Fruit fly (Drosophila melanogaster) whole organism, embryonic: ENCODE measurements around the gene CG44005.
A peak's percentile ranks its signal among the peaks of the same experiment; 100 is the strongest.

Source experiments
- Bdp1 ChIP-seq: fragments of 200-800 bp; sonication (Bioruptor generic); optimal IDR thresholded peaks from 3 replicates; lab custom pipeline; 2016; ENCODE audit warnings: missing biosample characterization, missing genetic modification characterization
- CG10431 ChIP-seq: fragments of 200-800 bp; sonication (Bioruptor generic); optimal IDR thresholded peaks from 3 replicates; lab custom pipeline; 2018; ENCODE audit warnings: missing biosample characterization, mild to moderate bottlenecking, missing genetic modification characterization
- CG11456 ChIP-seq: fragments of 200-800 bp; sonication (Bioruptor generic); IDR thresholded peaks from 3 replicates; pipeline ENCODE4 v1.3.6; 2022; ENCODE audit warnings: missing biosample characterization, missing genetic modification characterization
- CG11723 ChIP-seq: fragments of 200-800 bp; sonication (Bioruptor generic); optimal IDR thresholded peaks from 2 replicates; lab custom pipeline; 2017; ENCODE audit warnings: missing biosample characterization, mild to moderate bottlenecking, missing genetic modification characterization
- CG12236 ChIP-seq: fragments of 200-800 bp; sonication (Bioruptor generic); optimal IDR thresholded peaks from 2 replicates; lab custom pipeline; 2016; ENCODE audit warnings: missing biosample characterization, missing genetic modification characterization
- CG12744 ChIP-seq: fragments of 200-800 bp; sonication (Bioruptor generic); optimal IDR thresholded peaks from 2 replicates; lab custom pipeline; 2016; ENCODE audit warnings: missing biosample characterization, missing genetic modification characterization
- CG13894 ChIP-seq: fragments of 200-800 bp; sonication (Bioruptor generic); optimal IDR thresholded peaks from 3 replicates; lab custom pipeline; 2018; ENCODE audit warnings: missing biosample characterization, mild to moderate bottlenecking, missing genetic modification characterization, moderate library complexity
- CG15011 ChIP-seq: fragments of 200-800 bp; sonication (Bioruptor generic); optimal IDR thresholded peaks from 3 replicates; lab custom pipeline; 2018; ENCODE audit warnings: missing biosample characterization, mild to moderate bottlenecking, missing genetic modification characterization
- CG15073 ChIP-seq: fragments of 200-800 bp; sonication (Bioruptor generic); optimal IDR thresholded peaks from 2 replicates; lab custom pipeline; 2016; ENCODE audit warnings: missing biosample characterization, missing genetic modification characterization
- CG1603 ChIP-seq: fragments of 200-800 bp; sonication (Bioruptor generic); optimal IDR thresholded peaks from 2 replicates; lab custom pipeline; 2019; ENCODE audit warnings: missing biosample characterization, mild to moderate bottlenecking, missing genetic modification characterization, moderate library complexity
- CG17328 ChIP-seq: fragments of 200-800 bp; sonication (Bioruptor generic); IDR thresholded peaks from 2 replicates; pipeline ENCODE4 v1.3.6; 2022; ENCODE audit warnings: missing biosample characterization, missing genetic modification characterization
- CG17568 ChIP-seq: fragments of 200-800 bp; sonication (Bioruptor generic); optimal IDR thresholded peaks from 2 replicates; lab custom pipeline; 2018; ENCODE audit warnings: missing biosample characterization, mild to moderate bottlenecking, missing genetic modification characterization, moderate library complexity
- CG18262 ChIP-seq: fragments of 200-800 bp; optimal IDR thresholded peaks from 3 replicates; lab custom pipeline; 2019; ENCODE audit warnings: missing biosample characterization, mild to moderate bottlenecking, missing genetic modification characterization, moderate library complexity
- CG32532 ChIP-seq: fragments of 200-800 bp; sonication (Bioruptor generic); IDR thresholded peaks from 2 replicates; pipeline ENCODE4 v1.3.6; 2022; ENCODE audit warnings: missing biosample characterization, missing genetic modification characterization
- CG34224 ChIP-seq: fragments of 200-800 bp; sonication (Bioruptor generic); IDR thresholded peaks from 3 replicates; pipeline ENCODE4 v1.3.6; 2022; ENCODE audit warnings: missing biosample characterization, missing genetic modification characterization; ENCODE audit not compliant: partially characterized antibody
- CG4617 ChIP-seq: fragments of 200-800 bp; sonication (Bioruptor generic); optimal IDR thresholded peaks from 3 replicates; lab custom pipeline; 2016; ENCODE audit warnings: missing biosample characterization, missing genetic modification characterization, borderline replicate concordance
- CG6254 ChIP-seq: fragments of 200-800 bp; sonication (Bioruptor generic); optimal IDR thresholded peaks from 3 replicates; lab custom pipeline; 2017; ENCODE audit warnings: mild to moderate bottlenecking, missing biosample characterization, missing genetic modification reagents, missing genetic modification characterization
- CG6654 ChIP-seq: fragments of 200-800 bp; sonication (Bioruptor generic); optimal IDR thresholded peaks from 2 replicates; lab custom pipeline; 2017; ENCODE audit warnings: missing biosample characterization, mild to moderate bottlenecking, missing genetic modification characterization
- CG6683 ChIP-seq: fragments of 200-800 bp; sonication (Bioruptor generic); optimal IDR thresholded peaks from 2 replicates; lab custom pipeline; 2017; ENCODE audit warnings: missing biosample characterization, mild to moderate bottlenecking, missing genetic modification characterization, missing genetic modification reagents
- CG7372 ChIP-seq: fragments of 200-800 bp; sonication (Bioruptor generic); IDR thresholded peaks from 2 replicates; pipeline ENCODE4 v1.3.6; 2022; ENCODE audit warnings: missing biosample characterization, missing genetic modification characterization
- CG8765 ChIP-seq: fragments of 200-800 bp; sonication (Bioruptor generic); IDR thresholded peaks from 2 replicates; pipeline ENCODE4 v1.3.6; 2022; ENCODE audit warnings: missing biosample characterization, missing genetic modification characterization
- CrebB ChIP-seq: fragments of 200-800 bp; sonication (Bioruptor generic); optimal IDR thresholded peaks from 3 replicates; lab custom pipeline; 2018; ENCODE audit warnings: missing biosample characterization, mild to moderate bottlenecking, missing genetic modification characterization
- Fer3 ChIP-seq: fragments of 200-800 bp; sonication (Bioruptor generic); optimal IDR thresholded peaks from 2 replicates; lab custom pipeline; 2018; ENCODE audit warnings: missing biosample characterization, mild to moderate bottlenecking, missing genetic modification characterization, moderate library complexity
- MBD-R2 ChIP-seq: fragments of 200-800 bp; sonication (Bioruptor generic); IDR thresholded peaks from 2 replicates; pipeline ENCODE4 v1.3.6; 2022; ENCODE audit warnings: missing biosample characterization, missing genetic modification characterization
- NC2α ChIP-seq: fragments of 200-800 bp; sonication (Bioruptor generic); optimal IDR thresholded peaks from 2 replicates; lab custom pipeline; 2016; ENCODE audit warnings: missing biosample characterization, missing genetic modification characterization
- Opbp ChIP-seq: fragments of 200-800 bp; sonication (Bioruptor generic); IDR thresholded peaks from 3 replicates; pipeline ENCODE4 v1.3.6; 2022; ENCODE audit warnings: missing biosample characterization, missing genetic modification characterization; ENCODE audit not compliant: partially characterized antibody
- Optix ChIP-seq: fragments of 200-800 bp; sonication (Bioruptor generic); IDR thresholded peaks from 3 replicates; pipeline ENCODE4 v1.3.6; 2022; ENCODE audit warnings: missing biosample characterization, missing genetic modification characterization
- Rfx ChIP-seq: fragments of 200-800 bp; sonication (Bioruptor generic); IDR thresholded peaks from 2 replicates; pipeline ENCODE4 v1.3.6; 2022; ENCODE audit warnings: missing biosample characterization, missing genetic modification characterization
- Spps ChIP-seq: fragments of 200-800 bp; sonication (Bioruptor generic); optimal IDR thresholded peaks from 2 replicates; lab custom pipeline; 2018; ENCODE audit warnings: missing biosample characterization, mild to moderate bottlenecking, missing genetic modification characterization
- Stat92E ChIP-seq, 3 experiments: fragments of >200 bp in 2 of 3; fragments of 200-800 bp in 1 of 3; sonication (Bioruptor generic) in 1 of 3; optimal IDR thresholded peaks; 2 replicates each; lab custom pipeline; 2017 to 2019; ENCODE audit warnings: missing biosample characterization in 3 of 3, missing genetic modification characterization in 3 of 3, mild to moderate bottlenecking in 1 of 3, moderate library complexity in 1 of 3
- Vsx1 ChIP-seq: fragments of 200-800 bp; sonication (Bioruptor generic); optimal IDR thresholded peaks from 2 replicates; lab custom pipeline; 2017; ENCODE audit warnings: missing biosample characterization, mild to moderate bottlenecking, missing genetic modification characterization, missing genetic modification reagents
- al ChIP-seq: fragments of 200-800 bp; sonication (Bioruptor generic); IDR thresholded peaks from 2 replicates; pipeline ENCODE4 v1.3.6; 2022; ENCODE audit warnings: missing biosample characterization, missing genetic modification characterization
- ara ChIP-seq: fragments of 200-800 bp; sonication (Bioruptor generic); IDR thresholded peaks from 2 replicates; pipeline ENCODE4 v1.3.6; 2022; ENCODE audit warnings: missing biosample characterization, missing genetic modification characterization
- ato ChIP-seq: fragments of 200-800 bp; sonication (Bioruptor generic); IDR thresholded peaks from 2 replicates; pipeline ENCODE4 v1.3.6; 2022; ENCODE audit warnings: missing biosample characterization, missing genetic modification characterization; ENCODE audit not compliant: partially characterized antibody
- az2 ChIP-seq: fragments of 200-800 bp; sonication (Bioruptor generic); optimal IDR thresholded peaks from 3 replicates; lab custom pipeline; 2016; ENCODE audit warnings: missing biosample characterization, missing genetic modification characterization
- br ChIP-seq: fragments of >200 bp; optimal IDR thresholded peaks from 2 replicates; lab custom pipeline; 2017
- cad ChIP-seq: fragments of >200 bp; optimal IDR thresholded peaks from 2 replicates; lab custom pipeline; 2017; ENCODE audit warnings: missing biosample characterization, missing genetic modification characterization
- cato ChIP-seq: fragments of 200-800 bp; sonication (Bioruptor generic); optimal IDR thresholded peaks from 2 replicates; lab custom pipeline; 2016; ENCODE audit warnings: missing biosample characterization, missing genetic modification characterization, borderline replicate concordance
- crp ChIP-seq, 2 experiments: fragments of 200-800 bp; sonication (Bioruptor generic); optimal IDR thresholded peaks; 2 replicates in 1 of 2; 3 replicates in 1 of 2; lab custom pipeline; 2017; ENCODE audit warnings: missing biosample characterization in 2 of 2, missing genetic modification characterization in 2 of 2, mild to moderate bottlenecking in 1 of 2, moderate library complexity in 1 of 2
- gfzf ChIP-seq: fragments of 200-800 bp; sonication (Bioruptor generic); optimal IDR thresholded peaks from 2 replicates; lab custom pipeline; 2016; ENCODE audit warnings: missing biosample characterization, mild to moderate bottlenecking, missing genetic modification characterization, moderate library complexity
- klu ChIP-seq: fragments of 200-800 bp; sonication (Bioruptor generic); IDR thresholded peaks from 2 replicates; pipeline ENCODE4 v1.3.6; 2022; ENCODE audit warnings: missing biosample characterization, missing genetic modification characterization
- pan ChIP-seq, 4 experiments: fragments of >200 bp in 3 of 4; fragments of 200-800 bp in 1 of 4; sonication (Bioruptor generic) in 1 of 4; optimal IDR thresholded peaks in 3 of 4; IDR thresholded peaks in 1 of 4; 2 replicates each; pipeline versions ENCODE4 v1.3.6 to Lab custom; 2017 to 2022; ENCODE audit warnings: missing biosample characterization in 2 of 4, missing genetic modification characterization in 2 of 4, mixed read lengths in 1 of 4
- pzg ChIP-seq: fragments of 200-800 bp; sonication (Bioruptor generic); optimal IDR thresholded peaks from 3 replicates; lab custom pipeline; 2018; ENCODE audit warnings: missing biosample characterization, mild to moderate bottlenecking, missing genetic modification characterization, moderate library complexity
- sr ChIP-seq: fragments of 200-800 bp; sonication (Bioruptor generic); IDR thresholded peaks from 3 replicates; pipeline ENCODE4 v1.3.6; 2022; ENCODE audit warnings: missing biosample characterization, missing genetic modification characterization
- stwl ChIP-seq: fragments of 200-800 bp; sonication (Bioruptor generic); optimal IDR thresholded peaks from 3 replicates; lab custom pipeline; 2018; ENCODE audit warnings: missing biosample characterization, mild to moderate bottlenecking, missing genetic modification characterization, moderate library complexity
- unpg ChIP-seq: fragments of 200-800 bp; sonication (Bioruptor generic); optimal IDR thresholded peaks from 3 replicates; lab custom pipeline; 2018; ENCODE audit warnings: missing biosample characterization, mild to moderate bottlenecking, missing genetic modification characterization, moderate library complexity
- zfh2 ChIP-seq: fragments of 200-800 bp; sonication (Bioruptor generic); optimal IDR thresholded peaks from 2 replicates; lab custom pipeline; 2016; ENCODE audit warnings: missing biosample characterization, missing genetic modification characterization

Gene CG44005

DNA sequence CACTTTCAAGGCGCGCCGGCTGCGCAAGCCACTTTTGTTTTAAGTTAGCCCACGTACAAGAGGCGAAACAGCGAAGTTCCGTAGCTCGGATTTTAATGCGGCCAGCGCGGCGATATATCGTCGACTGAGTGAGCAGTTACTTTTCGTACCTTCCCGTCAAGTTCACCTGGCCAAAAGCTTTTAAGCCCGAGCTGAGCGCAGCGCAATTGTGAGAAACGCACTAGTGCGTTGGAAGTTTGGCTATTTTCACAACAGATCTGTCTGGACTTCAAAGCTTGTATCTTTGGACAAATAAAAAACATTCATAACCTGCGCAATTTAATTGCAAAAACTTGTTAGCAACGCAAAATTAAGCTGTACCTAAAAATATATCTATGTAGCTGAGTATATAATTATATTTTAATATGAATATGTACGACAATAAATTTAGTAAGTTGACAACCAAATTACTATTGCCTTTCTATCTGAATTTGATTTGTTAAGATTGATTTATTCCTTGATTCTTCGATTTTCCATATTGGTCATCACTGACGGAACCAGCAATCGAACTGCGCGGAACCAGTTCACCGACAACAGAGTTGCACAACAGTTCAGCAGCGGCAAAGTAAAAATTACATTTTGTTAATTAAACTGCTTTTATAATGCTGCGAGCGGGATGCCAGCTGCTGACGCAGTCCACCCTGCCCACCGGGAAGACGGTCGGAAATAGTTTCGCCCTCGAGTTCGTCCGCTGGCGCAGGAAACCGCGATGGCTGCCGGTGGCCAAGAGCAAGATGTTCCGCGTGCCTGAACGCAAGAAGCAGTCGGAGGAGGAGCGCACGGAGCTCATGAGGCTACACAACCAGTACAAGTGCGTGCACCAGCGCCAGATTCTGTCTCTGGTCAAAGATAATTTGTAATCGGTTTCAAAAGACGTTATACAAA lies 34.4 kb upstream of the CG44005 start, which contains the start of the genes CG13698 and mRpS26 (continued):
- TF ChIP-seq CG11456, result no peak
- no peak for TF ChIP-seq cad (GFP tag; lab: Kevin White, UChicago)
- TF ChIP-seq unpg (GFP tag; lab: Kevin White, UChicago), result peak; percentile 67
- TF ChIP-seq ara (GFP tag; lab: Robert Waterston, UW), result peak; percentile 17; the same call in 1 of the 2 replicates
- TF ChIP-seq stwl (tag; lab: Kevin White, UChicago), result peak; percentile 22
- TF ChIP-seq Optix, result no peak
- peak; percentile 50 for TF ChIP-seq al
- TF ChIP-seq pzg, result peak; percentile 58
- TF ChIP-seq CG32532, result peak; percentile 67
- no peak for TF ChIP-seq Vsx1 (GFP tag; lab: Kevin White, UChicago)
- no peak for TF ChIP-seq NC2α (GFP tag; lab: Kevin White, UChicago)
- TF ChIP-seq Opbp (GFP tag; lab: Robert Waterston, UW), result peak; percentile 66; the same call in 1 of the 3 replicates
- peak; percentile 30 for TF ChIP-seq CG1603
- TF ChIP-seq Bdp1 (GFP tag; lab: Kevin White, UChicago), result peak; percentile 19
- TF ChIP-seq Stat92E (GFP tag; optimal IDR thresholded peaks at IDR 0.05; lab: Kevin White, UChicago), result no peak
- no peak for TF ChIP-seq br (lab: Kevin White, UChicago)
- TF ChIP-seq CG6683, result peak; percentile 40
- no peak for TF ChIP-seq CG12236 (GFP tag; lab: Kevin White, UChicago)
- 0 out of 2 replicates have a peak, but pooled peaks have one; percentile 29 for TF ChIP-seq ato (GFP tag; lab: Robert Waterston, UW)
- TF ChIP-seq sr (GFP tag; lab: Robert Waterston, UW), result peak; percentile 70; the same call in 1 of the 3 replicates
- peak; percentile 23 for TF ChIP-seq CG17568
- TF ChIP-seq CG17328 (GFP tag; lab: Robert Waterston, UW), result peak; percentile 28; the same call in 1 of the 2 replicates
- peak; percentile 29; the same call in 1 of the 2 replicates for TF ChIP-seq klu
- peak; percentile 43 for TF ChIP-seq zfh2 (GFP tag; lab: Kevin White, UChicago)
- peak in 1 of 2 experiments; percentile 30 for TF ChIP-seq crp (GFP tag; optimal IDR thresholded peaks at IDR 0.05; lab: Kevin White, UChicago)
- TF ChIP-seq CG15011, result peak; percentile 60
- no peak for TF ChIP-seq CG6654
- no peak for TF ChIP-seq CG15073 (GFP tag; lab: Kevin White, UChicago)
- no peak for TF ChIP-seq CrebB
- peak; percentile 75 for TF ChIP-seq Fer3 (tag; lab: Kevin White, UChicago)
- peak; percentile 9 for TF ChIP-seq Spps
- TF ChIP-seq CG6254, result no peak
- TF ChIP-seq CG8765 (GFP tag; lab: Robert Waterston, UW), result no peak
- TF ChIP-seq CG10431 (GFP tag; lab: Kevin White, UChicago), result peak; percentile 39
- TF ChIP-seq MBD-R2 (GFP tag; lab: Robert Waterston, UW), result peak; percentile 66
- peak; percentile 78 for TF ChIP-seq CG18262
- peak; percentile 80 for TF ChIP-seq Rfx (GFP tag; lab: Robert Waterston, UW)
- peak; percentile 64 for TF ChIP-seq CG11723 (GFP tag; lab: Kevin White, UChicago)
- TF ChIP-seq CG4617 (GFP tag; lab: Kevin White, UChicago), result peak; percentile 14
- TF ChIP-seq az2 (GFP tag; lab: Kevin White, UChicago), result peak; percentile 69
- peak; percentile 69 for TF ChIP-seq CG7372 (GFP tag; lab: Robert Waterston, UW)
- no peak for TF ChIP-seq cato (GFP tag; lab: Kevin White, UChicago)
- no peak; the same call in 2 of the 3 replicates for TF ChIP-seq CG34224 (GFP tag; lab: Robert Waterston, UW)
- TF ChIP-seq gfzf (GFP tag; lab: Kevin White, UChicago), result peak; percentile 78
- no peak for TF ChIP-seq pan (optimal IDR thresholded peaks at IDR 0.05; lab: Kevin White, UChicago)
- TF ChIP-seq pan (GFP tag; optimal IDR thresholded peaks at IDR 0.05 in 1 of 2, IDR thresholded peaks at IDR 0.05 in 1 of 2), result peak in 1 of 2 experiments; percentile 69
- no peak for TF ChIP-seq CG12744 (GFP tag; lab: Kevin White, UChicago)
- peak; percentile 71 for TF ChIP-seq CG13894 (tag; lab: Kevin White, UChicago)
